Fruit fly (Drosophila melanogaster): ENCODE measurements around the gene tal-1A.

The tal-1A gene

DNA sequence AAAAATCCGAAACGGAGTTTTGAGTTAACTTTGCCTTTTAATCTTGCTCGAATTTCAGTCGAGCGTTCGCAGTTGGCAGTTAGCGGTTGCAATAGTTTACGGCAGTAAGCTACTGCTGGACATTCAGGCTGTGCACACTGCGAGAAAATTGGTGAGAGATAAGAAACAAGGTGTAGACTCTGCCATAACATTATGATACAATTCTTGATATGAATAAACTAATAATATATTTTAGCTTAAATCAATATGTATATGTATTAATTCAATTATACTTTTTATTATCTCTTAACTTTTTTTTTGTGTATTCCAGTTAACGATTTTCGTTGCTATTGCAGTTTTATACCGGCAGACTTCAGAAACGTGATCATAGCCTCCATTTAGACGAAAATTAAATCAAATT is 44.4 kb downstream of the tal-1A start:
- TF ChIP-seq CG15269 (tag; optimal IDR thresholded peaks at IDR 0.05) (no peak), CG8388 (GFP tag; optimal IDR thresholded peaks at IDR 0.05) (peak; percentile 20), Sox102F (GFP tag; optimal IDR thresholded peaks at IDR 0.05) (peak; percentile 5), dm (GFP tag; optimal IDR thresholded peaks at IDR 0.05) (no peak), CG9727 (GFP tag; optimal IDR thresholded peaks at IDR 0.05) (peak; percentile 2), CrebB (tag; optimal IDR thresholded peaks at IDR 0.05) (no peak), sisA (GFP tag; IDR thresholded peaks at IDR 0.05) (peak; percentile 13; the same call in 1 of the 2 replicates), CG6854 (GFP tag; optimal IDR thresholded peaks at IDR 0.05) (no peak), Drgx (GFP tag; IDR thresholded peaks at IDR 0.05) (peak; percentile 84), phol (tag; optimal IDR thresholded peaks at IDR 0.05) (peak; percentile 25), ase (GFP tag; IDR thresholded peaks at IDR 0.05) (0 out of 3 replicates have a peak, but pooled peaks have one; percentile 13), dmrt99B (tag; optimal IDR thresholded peaks at IDR 0.05) (peak; percentile 36), CG10959 (GFP tag; IDR thresholded peaks at IDR 0.05) (no peak), Xrp1 (GFP tag; IDR thresholded peaks at IDR 0.05) (0 out of 2 replicates have a peak, but pooled peaks have one; percentile 10), fu2 (GFP tag; optimal IDR thresholded peaks at IDR 0.05) (no peak), CG11560 (tag; IDR thresholded peaks at IDR 0.05) (no peak), CG7745 (tag; optimal IDR thresholded peaks at IDR 0.05) (no peak), gem (tag; optimal IDR thresholded peaks at IDR 0.05) (peak; percentile 48), gsb-n (tag; optimal IDR thresholded peaks at IDR 0.05) (peak; percentile 7), CG2202 (tag; optimal IDR thresholded peaks at IDR 0.05) (no peak), CG31441 (GFP tag; IDR thresholded peaks at IDR 0.05) (0 out of 2 replicates have a peak, but pooled peaks have one; percentile 19), dpn (GFP tag; optimal IDR thresholded peaks at IDR 0.05) (no peak), Ptx1 (GFP tag; IDR thresholded peaks at IDR 0.05) (0 out of 2 replicates have a peak, but pooled peaks have one; percentile 33), zen (tag; optimal IDR thresholded peaks at IDR 0.05) (peak; percentile 36), HLH3B (GFP tag; IDR thresholded peaks at IDR 0.05) (0 out of 2 replicates have a peak, but pooled peaks have one; percentile 31), dmrt11E (tag; optimal IDR thresholded peaks at IDR 0.05) (peak; percentile 10)

DNA sequence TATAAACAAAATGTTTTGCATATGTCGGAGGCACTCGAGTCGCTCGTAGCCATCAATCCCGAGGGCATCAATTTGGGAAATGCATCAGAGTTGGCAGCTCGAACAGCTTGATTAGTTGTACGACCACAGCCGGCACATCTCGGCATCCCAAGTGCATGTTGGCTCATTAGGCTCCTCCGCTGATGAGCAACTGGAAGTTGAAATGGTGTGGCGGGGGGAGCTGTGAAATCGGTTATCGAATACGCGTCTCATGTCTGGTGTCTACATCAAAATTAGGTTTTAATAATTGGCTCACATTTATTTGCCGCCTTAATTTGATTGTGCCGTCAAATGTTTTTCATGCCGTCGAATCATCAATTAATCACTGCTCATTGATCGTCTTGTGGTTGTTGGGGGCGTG is 46.3 kb downstream of the tal-1A start:
- TF ChIP-seq CG2116 (GFP tag; optimal IDR thresholded peaks at IDR 0.05) (no peak), CG10462 (GFP tag; optimal IDR thresholded peaks at IDR 0.05) (no peak), HLHmδ (GFP tag; optimal IDR thresholded peaks at IDR 0.05) (no peak), fru (optimal IDR thresholded peaks at IDR 0.05) (no peak), Ets65A (GFP tag) (peak; percentile 72), gsb (GFP tag; IDR thresholded peaks at IDR 0.05) (no peak), vvl (GFP tag; IDR thresholded peaks at IDR 0.05) (no peak), CG10654 (GFP tag; optimal IDR thresholded peaks at IDR 0.05) (no peak), Awh (GFP tag; IDR thresholded peaks at IDR 0.05) (peak; percentile 59; the same call in 1 of the 2 replicates), insv (GFP tag; optimal IDR thresholded peaks at IDR 0.05) (no peak), CG15514 (GFP tag; optimal IDR thresholded peaks at IDR 0.05) (no peak)

DNA sequence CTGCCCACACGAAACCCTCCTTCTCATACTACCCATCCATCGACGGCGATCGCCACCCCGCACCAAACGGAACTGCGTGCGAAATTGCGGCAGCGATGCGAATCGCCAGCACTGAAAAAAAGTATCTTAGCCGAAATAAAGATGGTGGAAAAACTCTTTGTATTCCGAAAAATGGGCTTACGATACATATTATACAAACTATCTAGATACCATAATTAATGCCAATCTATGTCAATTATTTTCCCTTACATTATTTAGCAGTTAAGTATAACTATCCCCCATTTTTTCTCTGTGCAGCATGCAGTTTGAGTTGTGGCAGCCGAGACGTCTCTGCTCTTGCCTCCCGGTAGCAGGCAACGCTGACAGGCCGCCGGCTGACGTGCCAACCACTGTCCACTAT is 48.9 kb downstream of the tal-1A start:
- TF ChIP-seq zf30C (GFP tag; optimal IDR thresholded peaks at IDR 0.05) (peak; percentile 35), Drgx (GFP tag; IDR thresholded peaks at IDR 0.05) (peak; percentile 61; the same call in 1 of the 2 replicates), bsh (GFP tag; optimal IDR thresholded peaks at IDR 0.05) (peak in 1 of 2 experiments; percentile 39), dmrt11E (tag; optimal IDR thresholded peaks at IDR 0.05) (no peak), lov (optimal IDR thresholded peaks at IDR 0.05) (no peak), lov (GFP tag; IDR thresholded peaks at IDR 0.05) (0 out of 3 replicates have a peak, but pooled peaks have one; percentile 15), sens (GFP tag) (peak; percentile 52)

Measured in whole organism, embryonic.